Fruit fly (Drosophila melanogaster): ENCODE data around the gene Lim1.

Gene Lim1

dm6 chrX:8805729-8806128, at the start of gene Lim1:
Lim1 (minus strand) TSS chrX:8805804.
- no peak for TF ChIP-seq CG10631 (GFP tag; optimal IDR thresholded peaks at IDR 0.05)
- no peak for TF ChIP-seq CG3032 (tag; optimal IDR thresholded peaks at IDR 0.05)
- peak; percentile 53; the same call in 1 of the 3 replicates for TF ChIP-seq eg (GFP tag; IDR thresholded peaks at IDR 0.05)
- TF ChIP-seq dsx (GFP tag; optimal IDR thresholded peaks at IDR 0.05; ENCODE audit: poor library complexity, severe bottlenecking), result peak; percentile 7
- peak; percentile 71 for TF ChIP-seq CG6163 (GFP tag; IDR thresholded peaks at IDR 0.05)
- TF ChIP-seq CG15336 (GFP tag; IDR thresholded peaks at IDR 0.05), result peak; percentile 22; the same call in 1 of the 2 replicates
- TF ChIP-seq CG8632 (GFP tag; optimal IDR thresholded peaks at IDR 0.05), result no peak
- TF ChIP-seq Gug (GFP tag; IDR thresholded peaks at IDR 0.05), result 0 out of 2 replicates have a peak, but pooled peaks have one; percentile 11

dm6 chrX:8852170-8852569, 46.6 kb upstream of the Lim1 start:
- TF ChIP-seq Gug (GFP tag; IDR thresholded peaks at IDR 0.05) (peak; percentile 63; the same call in 1 of the 2 replicates), CG9139 (GFP tag; optimal IDR thresholded peaks at IDR 0.05) (no peak), CG34406 (GFP tag; optimal IDR thresholded peaks at IDR 0.05) (no peak), Sox102F (GFP tag; optimal IDR thresholded peaks at IDR 0.05) (no peak), eg (GFP tag; IDR thresholded peaks at IDR 0.05) (peak; percentile 18; the same call in 2 of the 3 replicates), CG15336 (GFP tag; IDR thresholded peaks at IDR 0.05) (peak; percentile 61), Hr39 (GFP tag; optimal IDR thresholded peaks at IDR 0.05) (no peak), Blimp-1 (GFP tag; optimal IDR thresholded peaks at IDR 0.05) (no peak), CG8119 (GFP tag; IDR thresholded peaks at IDR 0.05) (peak; percentile 42; the same call in 2 of the 3 replicates), CG6163 (GFP tag; IDR thresholded peaks at IDR 0.05) (peak; percentile 73), Hr4 (GFP tag; optimal IDR thresholded peaks at IDR 0.05) (peak; percentile 65), vri (GFP tag; optimal IDR thresholded peaks at IDR 0.05) (no peak), CG32006 (GFP tag; optimal IDR thresholded peaks at IDR 0.05) (peak; percentile 46), CG6808 (GFP tag; optimal IDR thresholded peaks at IDR 0.05) (no peak)

dm6 chrX:8843755-8844154, 38.2 kb upstream of the Lim1 start:
- TF ChIP-seq CG32006 (GFP tag; optimal IDR thresholded peaks at IDR 0.05) (peak; percentile 72), eg (GFP tag; IDR thresholded peaks at IDR 0.05) (peak; percentile 34; the same call in 2 of the 3 replicates), CG8119 (GFP tag; IDR thresholded peaks at IDR 0.05) (peak; percentile 48; the same call in 1 of the 3 replicates), CG8632 (GFP tag; optimal IDR thresholded peaks at IDR 0.05) (no peak), CG15336 (GFP tag; IDR thresholded peaks at IDR 0.05) (peak; percentile 45; the same call in 1 of the 2 replicates), CG4318 (GFP tag; optimal IDR thresholded peaks at IDR 0.05) (peak; percentile 41), CG6163 (GFP tag; IDR thresholded peaks at IDR 0.05) (peak; percentile 64; the same call in 2 of the 3 replicates), CG11294 (GFP tag; IDR thresholded peaks at IDR 0.05) (no peak), Eip78C (GFP tag) (peak; percentile 72), svp (GFP tag) (peak; percentile 53), Hr4 (GFP tag; optimal IDR thresholded peaks at IDR 0.05) (peak; percentile 77)

- TF ChIP-seq Blimp-1 (GFP tag; optimal IDR thresholded peaks at IDR 0.05), result peak; percentile 84
- TF ChIP-seq CG3032 (tag; optimal IDR thresholded peaks at IDR 0.05), result no peak
Observed at dm6 chrX:8841438-8841837, 35.8 kb upstream of the Lim1 start.

- TF ChIP-seq Eip78C (GFP tag), result peak; percentile 82
- peak; percentile 59 for TF ChIP-seq CG4318 (GFP tag; optimal IDR thresholded peaks at IDR 0.05)
- TF ChIP-seq fkh (GFP tag; optimal IDR thresholded peaks at IDR 0.05), result no peak
- peak; percentile 57 for TF ChIP-seq dac (GFP tag; optimal IDR thresholded peaks at IDR 0.05)
- TF ChIP-seq CG7368 (GFP tag; optimal IDR thresholded peaks at IDR 0.05), result no peak
- no peak for TF ChIP-seq CG34406 (GFP tag; optimal IDR thresholded peaks at IDR 0.05)
- TF ChIP-seq CG32006 (GFP tag; optimal IDR thresholded peaks at IDR 0.05), result peak; percentile 83
- peak; percentile 49 for TF ChIP-seq CG6276 (GFP tag; optimal IDR thresholded peaks at IDR 0.05)
- TF ChIP-seq OdsH (GFP tag; optimal IDR thresholded peaks at IDR 0.05), result peak; percentile 30
- peak; percentile 43 for TF ChIP-seq Gug (GFP tag; IDR thresholded peaks at IDR 0.05)
- TF ChIP-seq CG6808 (GFP tag; optimal IDR thresholded peaks at IDR 0.05), result peak; percentile 20
- TF ChIP-seq CG11294 (GFP tag; IDR thresholded peaks at IDR 0.05), result peak; percentile 34; the same call in 1 of the 2 replicates
- TF ChIP-seq CG1621 (tag; optimal IDR thresholded peaks at IDR 0.05), result peak; percentile 10
- TF ChIP-seq Hr4 (GFP tag; optimal IDR thresholded peaks at IDR 0.05), result peak; percentile 48
- no peak for TF ChIP-seq fd85E (GFP tag; optimal IDR thresholded peaks at IDR 0.05)
- TF ChIP-seq CG9139 (GFP tag; optimal IDR thresholded peaks at IDR 0.05), result no peak
- TF ChIP-seq Lpt (GFP tag; optimal IDR thresholded peaks at IDR 0.05), result peak; percentile 55
- peak; percentile 22 for TF ChIP-seq CG16779 (tag; optimal IDR thresholded peaks at IDR 0.05)
- TF ChIP-seq ss (GFP tag; optimal IDR thresholded peaks at IDR 0.05), result peak in 1 of 2 experiments; percentile 27
- peak; percentile 10 for TF ChIP-seq fd59A (GFP tag; optimal IDR thresholded peaks at IDR 0.05)
- no peak for TF ChIP-seq Sox102F (GFP tag; optimal IDR thresholded peaks at IDR 0.05)
- peak; percentile 49; the same call in 1 of the 3 replicates for TF ChIP-seq CG6163 (GFP tag; IDR thresholded peaks at IDR 0.05)
- TF ChIP-seq CG11762 (GFP tag; optimal IDR thresholded peaks at IDR 0.05; ENCODE audit: insufficient read depth), result peak; percentile 7
- no peak for TF ChIP-seq vri (GFP tag; optimal IDR thresholded peaks at IDR 0.05)
- no peak for TF ChIP-seq CG6854 (GFP tag; optimal IDR thresholded peaks at IDR 0.05)
- peak; percentile 24 for TF ChIP-seq achi (GFP tag; optimal IDR thresholded peaks at IDR 0.05)
- no peak for TF ChIP-seq Hr39 (GFP tag; optimal IDR thresholded peaks at IDR 0.05)
- no peak for TF ChIP-seq CG31627 (GFP tag; optimal IDR thresholded peaks at IDR 0.05)
- TF ChIP-seq Met (GFP tag; optimal IDR thresholded peaks at IDR 0.05), result no peak
- TF ChIP-seq Sox15 (GFP tag; optimal IDR thresholded peaks at IDR 0.05), result no peak
Observed at dm6 chrX:8839370-8839769, 33.8 kb upstream of the Lim1 start.
